Worm (Caenorhabditis elegans) whole organism, young adult: Measurements from ENCODE around the gene ZC250.2.
"Not testable (repeated sequence)": the region's sequence is repeated elsewhere in the genome, so short reads cannot be mapped to it uniquely, and the experiment has no call there.

Experiments used
- C06A6.2 ChIP-seq: fragments of 200-800 bp; sonication (Bioruptor generic); conservative IDR thresholded peaks from 2 replicates; pipeline ENCODE4 v1.3.6; 2022; ENCODE audit warnings: missing genetic modification characterization, missing compliant biosample characterization
- C17E4.6 ChIP-seq: fragments of 200-800 bp; sonication (Bioruptor generic); IDR thresholded peaks from 2 replicates; pipeline ENCODE4 v1.3.6; 2022; ENCODE audit warnings: missing genetic modification reagents, missing genetic modification characterization, missing compliant biosample characterization
- D2030.7 ChIP-seq: fragments of 200-800 bp; sonication (Bioruptor generic); IDR thresholded peaks from 2 replicates; pipeline ENCODE4 v1.3.6; 2022; ENCODE audit warnings: missing genetic modification reagents, missing genetic modification characterization, missing compliant biosample characterization
- F39B2.1 ChIP-seq: fragments of 200-800 bp; sonication (Bioruptor generic); IDR thresholded peaks from 2 replicates; pipeline ENCODE4 v1.3.6; 2022; ENCODE audit warnings: missing genetic modification reagents, missing genetic modification characterization, missing compliant biosample characterization
- F49E8.2 ChIP-seq: sonication (generic microtip); optimal IDR thresholded peaks from 3 replicates; lab custom pipeline; 2017; ENCODE audit warnings: missing genetic modification characterization, mild to moderate bottlenecking, missing compliant biosample characterization, antibody characterized with exemption, moderate library complexity; ENCODE audit not compliant: insufficient read depth
- K11D2.4 ChIP-seq: fragments of 200-800 bp; sonication (Bioruptor generic); IDR thresholded peaks from 2 replicates; pipeline ENCODE4 v1.3.6; 2022; ENCODE audit warnings: missing genetic modification reagents, missing genetic modification characterization, missing compliant biosample characterization
- Y53G8AR.9 ChIP-seq: fragments of 200-800 bp; sonication (Bioruptor generic); conservative IDR thresholded peaks from 2 replicates; pipeline ENCODE4 v1.3.6; 2022; ENCODE audit warnings: missing genetic modification reagents, missing genetic modification characterization, missing compliant biosample characterization
- Y56A3A.18 ChIP-seq: fragments of 200-800 bp; sonication (Bioruptor generic); IDR thresholded peaks from 2 replicates; pipeline ENCODE4 v1.3.6; 2022; ENCODE audit warnings: missing genetic modification reagents, missing genetic modification characterization, missing compliant biosample characterization
- Y79H2A.3 ChIP-seq: fragments of 200-800 bp; sonication (Bioruptor generic); conservative IDR thresholded peaks from 2 replicates; pipeline ENCODE4 v1.3.6; 2022; ENCODE audit warnings: missing genetic modification reagents, missing genetic modification characterization, missing compliant biosample characterization
- Y95B8A.8 ChIP-seq: fragments of 200-800 bp; sonication (Bioruptor generic); IDR thresholded peaks from 2 replicates; pipeline ENCODE4 v1.3.6; 2022; ENCODE audit warnings: missing genetic modification reagents, missing genetic modification characterization, missing compliant biosample characterization
- ZK185.1 ChIP-seq: sonication (generic microtip); optimal IDR thresholded peaks from 2 replicates; lab custom pipeline; 2016; ENCODE audit warnings: mild to moderate bottlenecking, missing genetic modification characterization, missing compliant biosample characterization; ENCODE audit not compliant: poor library complexity, severe bottlenecking
- aptf-2 ChIP-seq: fragments of 200-800 bp; sonication (Bioruptor generic); conservative IDR thresholded peaks from 2 replicates; pipeline ENCODE4 v1.3.6; 2022; ENCODE audit warnings: missing genetic modification reagents, missing genetic modification characterization, missing compliant biosample characterization
- attf-3 ChIP-seq: fragments of 200-800 bp; sonication (Bioruptor generic); conservative IDR thresholded peaks from 2 replicates; pipeline ENCODE4 v1.3.6; 2022; ENCODE audit warnings: missing genetic modification reagents, missing genetic modification characterization, missing compliant biosample characterization
- attf-5 ChIP-seq: fragments of 200-800 bp; sonication (Bioruptor generic); optimal IDR thresholded peaks from 2 replicates; lab custom pipeline; 2018; ENCODE audit warnings: mild to moderate bottlenecking, missing genetic modification characterization, missing compliant biosample characterization
- cebp-1 ChIP-seq, 2 experiments: fragments of 200-800 bp in 1 of 2; sonication (Bioruptor generic) in 1 of 2; sonication (generic microtip) in 1 of 2; IDR thresholded peaks in 1 of 2; optimal IDR thresholded peaks in 1 of 2; 2 replicates each; pipeline versions ENCODE4 v1.3.6 to Lab custom; 2017 to 2022; ENCODE audit warnings: missing compliant biosample characterization in 2 of 2, missing genetic modification characterization in 2 of 2, mild to moderate bottlenecking in 1 of 2, missing genetic modification reagents in 1 of 2, moderate library complexity in 1 of 2
- cebp-2 ChIP-seq: fragments of 200-800 bp; sonication (Bioruptor generic); IDR thresholded peaks from 2 replicates; pipeline ENCODE4 v1.3.6; 2022; ENCODE audit warnings: missing genetic modification characterization, missing compliant biosample characterization
- ceh-100 ChIP-seq: fragments of 200-800 bp; sonication (Bioruptor generic); IDR thresholded peaks from 2 replicates; pipeline ENCODE4 v1.3.6; 2022; ENCODE audit warnings: missing genetic modification reagents, missing genetic modification characterization, missing compliant biosample characterization
- ceh-40 ChIP-seq: fragments of 200-800 bp; sonication (Bioruptor generic); IDR thresholded peaks from 2 replicates; pipeline ENCODE4 v1.3.6; 2022; ENCODE audit warnings: missing genetic modification characterization, missing compliant biosample characterization
- ceh-58 ChIP-seq: fragments of 200-800 bp; sonication (Bioruptor generic); IDR thresholded peaks from 2 replicates; pipeline ENCODE4 v1.3.6; 2022; ENCODE audit warnings: missing genetic modification characterization, missing compliant biosample characterization
- ceh-91 ChIP-seq: fragments of 200-800 bp; sonication (Bioruptor generic); IDR thresholded peaks from 2 replicates; pipeline ENCODE4 v1.3.6; 2022; ENCODE audit warnings: missing genetic modification reagents, missing genetic modification characterization, missing compliant biosample characterization
- dox-1 ChIP-seq: fragments of 200-800 bp; sonication (Bioruptor generic); IDR thresholded peaks from 2 replicates; pipeline ENCODE4 v1.3.6; 2022; ENCODE audit warnings: missing genetic modification reagents, missing genetic modification characterization, missing compliant biosample characterization
- efl-1 ChIP-seq: fragments of 150-350 bp; optimal IDR thresholded peaks from 2 replicates; lab custom pipeline; 2014; ENCODE audit warnings: missing biosample characterization, missing genetic modification reagents, missing genetic modification characterization
- egl-44 ChIP-seq: fragments of 200-800 bp; sonication (Bioruptor generic); IDR thresholded peaks from 2 replicates; pipeline ENCODE4 v1.3.6; 2022; ENCODE audit warnings: missing genetic modification reagents, missing genetic modification characterization, missing compliant biosample characterization
- egrh-3 ChIP-seq: fragments of 200-800 bp; sonication (Bioruptor generic); IDR thresholded peaks from 2 replicates; pipeline ENCODE4 v1.3.6; 2022; ENCODE audit warnings: missing genetic modification reagents, missing genetic modification characterization, missing compliant biosample characterization
- hmg-1.2 ChIP-seq: fragments of 200-800 bp; sonication (Bioruptor generic); IDR thresholded peaks from 2 replicates; pipeline ENCODE4 v1.3.6; 2022; ENCODE audit warnings: missing genetic modification reagents, missing genetic modification characterization, missing compliant biosample characterization
- hmg-20 ChIP-seq: fragments of 200-800 bp; sonication (Bioruptor generic); IDR thresholded peaks from 2 replicates; pipeline ENCODE4 v1.3.6; 2022; ENCODE audit warnings: missing genetic modification reagents, missing genetic modification characterization, missing compliant biosample characterization
- let-526 ChIP-seq: fragments of 200-800 bp; sonication (Bioruptor generic); IDR thresholded peaks from 2 replicates; pipeline ENCODE4 v1.3.6; 2022; ENCODE audit warnings: missing genetic modification reagents, missing genetic modification characterization, missing compliant biosample characterization
- lin-26 ChIP-seq: fragments of 200-800 bp; sonication (Bioruptor generic); IDR thresholded peaks from 2 replicates; pipeline ENCODE4 v1.3.6; 2022; ENCODE audit warnings: missing genetic modification reagents, missing genetic modification characterization, missing compliant biosample characterization
- lin-40 ChIP-seq: sonication (generic microtip); optimal IDR thresholded peaks from 2 replicates; lab custom pipeline; 2016; ENCODE audit warnings: missing genetic modification characterization, mild to moderate bottlenecking, missing compliant biosample characterization, missing genotype, missing genetic modification reagents
- lin-54 ChIP-seq: fragments of 200-800 bp; sonication (Bioruptor generic); optimal IDR thresholded peaks from 2 replicates; lab custom pipeline; 2018; ENCODE audit warnings: mild to moderate bottlenecking, missing genetic modification characterization, missing compliant biosample characterization
- lir-1 ChIP-seq: fragments of 200-800 bp; sonication (Bioruptor generic); conservative IDR thresholded peaks from 2 replicates; pipeline ENCODE4 v1.3.6; 2022; ENCODE audit warnings: missing genetic modification reagents, missing genetic modification characterization, missing compliant biosample characterization
- lsl-1 ChIP-seq: fragments of 200-800 bp; sonication (Bioruptor generic); optimal IDR thresholded peaks from 2 replicates; lab custom pipeline; 2018; ENCODE audit warnings: mild to moderate bottlenecking, missing genetic modification characterization, moderate library complexity, missing compliant biosample characterization
- madf-3 ChIP-seq: fragments of 200-800 bp; sonication (Bioruptor generic); IDR thresholded peaks from 2 replicates; pipeline ENCODE4 v1.3.6; 2022; ENCODE audit warnings: missing genetic modification reagents, missing genetic modification characterization, missing compliant biosample characterization
- madf-8 ChIP-seq: fragments of 200-800 bp; sonication (Bioruptor generic); conservative IDR thresholded peaks from 2 replicates; pipeline ENCODE4 v1.3.6; 2022; ENCODE audit warnings: missing genetic modification reagents, missing genetic modification characterization, missing compliant biosample characterization
- nfyb-1 ChIP-seq: fragments of 200-800 bp; sonication (Bioruptor generic); IDR thresholded peaks from 2 replicates; pipeline ENCODE4 v1.3.6; 2022; ENCODE audit warnings: missing genetic modification reagents, missing genetic modification characterization, missing compliant biosample characterization
- pbrm-1 ChIP-seq: fragments of 200-800 bp; sonication (Bioruptor generic); IDR thresholded peaks from 2 replicates; pipeline ENCODE4 v1.3.6; 2022; ENCODE audit warnings: missing genetic modification reagents, missing genetic modification characterization, missing compliant biosample characterization
- sea-2 ChIP-seq: fragments of 200-800 bp; sonication (Bioruptor generic); IDR thresholded peaks from 2 replicates; pipeline ENCODE4 v1.3.6; 2022; ENCODE audit warnings: missing genetic modification characterization, missing compliant biosample characterization
- snpc-3.4 ChIP-seq: sonication (generic microtip); optimal IDR thresholded peaks from 2 replicates; lab custom pipeline; 2017; ENCODE audit warnings: missing genetic modification characterization, mild to moderate bottlenecking, missing compliant biosample characterization, antibody characterized with exemption, moderate library complexity, missing genotype, missing genetic modification reagents
- snpc-4 ChIP-seq, 5 experiments: fragments of 150-350 bp in 1 of 5; sonication (generic microtip) in 4 of 5; optimal IDR thresholded peaks; 2 replicates each; lab custom pipeline; 2014 to 2018; ENCODE audit warnings: missing genetic modification characterization in 5 of 5, missing biosample characterization in 3 of 5, antibody characterized with exemption in 2 of 5, mild to moderate bottlenecking in 2 of 5, missing compliant biosample characterization in 2 of 5, missing genotype in 2 of 5, moderate library complexity in 2 of 5, missing genetic modification reagents in 1 of 5
- tbp1 ChIP-seq: fragments of 200-800 bp; sonication (Bioruptor generic); optimal IDR thresholded peaks from 2 replicates; lab custom pipeline; 2018; ENCODE audit warnings: mild to moderate bottlenecking, missing genetic modification characterization, missing compliant biosample characterization
- tlf-1 ChIP-seq: fragments of 200-800 bp; sonication (Bioruptor generic); optimal IDR thresholded peaks from 2 replicates; lab custom pipeline; 2018; ENCODE audit warnings: mild to moderate bottlenecking, missing genetic modification characterization, missing compliant biosample characterization
- xnd-1 ChIP-seq: sonication (generic microtip); optimal IDR thresholded peaks from 2 replicates; lab custom pipeline; 2016; ENCODE audit warnings: missing genotype, missing genetic modification reagents, missing genetic modification characterization, missing compliant biosample characterization
- ztf-25 ChIP-seq: fragments of 200-800 bp; sonication (Bioruptor generic); IDR thresholded peaks from 2 replicates; pipeline ENCODE4 v1.3.6; 2022; ENCODE audit warnings: missing genetic modification reagents, missing genetic modification characterization, missing compliant biosample characterization
- ztf-6 ChIP-seq: fragments of 200-800 bp; sonication (Bioruptor generic); IDR thresholded peaks from 2 replicates; pipeline ENCODE4 v1.3.6; 2022; ENCODE audit warnings: missing genetic modification reagents, missing genetic modification characterization, missing compliant biosample characterization

The ZC250.2 gene

ce11 chrV:5776941-5777340 lies 15.2 kb upstream of the ZC250.2 start, which contains the start of gene F44E7.4 (continued):
- TF ChIP-seq efl-1 = peak; percentile 63
- TF ChIP-seq snpc-4 (GFP tag; optimal IDR thresholded peaks at IDR 0.05; lab: Kevin White, UChicago) = not testable (repeated sequence)
- peak in 3 of 4 experiments; percentile 15 to 37 (median 26) for TF ChIP-seq snpc-4 (tag; optimal IDR thresholded peaks at IDR 0.05; lab: Kevin White, UChicago)
- peak; percentile 95 for TF ChIP-seq nfyb-1
- peak; percentile 98 for TF ChIP-seq dox-1
- TF ChIP-seq hmg-1.2 (GFP tag; lab: Robert Waterston, UW) = peak; percentile 96
- peak; percentile 88 for TF ChIP-seq Y79H2A.3 (GFP tag; lab: Robert Waterston, UW)
- 0 out of 2 replicates have a peak, but pooled peaks have one; percentile 40 for TF ChIP-seq ceh-40 (GFP tag; lab: Robert Waterston, UW)
- 0 out of 2 replicates have a peak, but pooled peaks have one; percentile 25 for TF ChIP-seq sea-2 (GFP tag; lab: Robert Waterston, UW)
- TF ChIP-seq cebp-1 (GFP tag; IDR thresholded peaks at IDR 0.05; lab: Robert Waterston, UW) = peak; percentile 88
- peak; percentile 52 for TF ChIP-seq cebp-1 (tag; optimal IDR thresholded peaks at IDR 0.05; lab: Kevin White, UChicago)
- peak; percentile 77 for TF ChIP-seq ztf-25 (GFP tag; lab: Robert Waterston, UW)
- peak; percentile 89 for TF ChIP-seq C17E4.6 (GFP tag; lab: Robert Waterston, UW)
- peak; percentile 86 for TF ChIP-seq madf-8 (GFP tag; lab: Robert Waterston, UW)
- TF ChIP-seq D2030.7 (GFP tag; lab: Robert Waterston, UW) = peak; percentile 99
- TF ChIP-seq Y53G8AR.9 (GFP tag; lab: Robert Waterston, UW) = peak; percentile 94
- peak; percentile 76; the same call in 1 of the 2 replicates for TF ChIP-seq Y56A3A.18
- TF ChIP-seq attf-5 (GFP tag; lab: Kevin White, UChicago) = peak; percentile 37
- TF ChIP-seq ZK185.1 (tag; lab: Kevin White, UChicago) = peak; percentile 6
- peak; percentile 93 for TF ChIP-seq ceh-91 (GFP tag; lab: Robert Waterston, UW)
- peak; percentile 43 for TF ChIP-seq lin-40 (tag; lab: Kevin White, UChicago)
- TF ChIP-seq Y95B8A.8 (GFP tag; lab: Robert Waterston, UW) = peak; percentile 95
- TF ChIP-seq snpc-3.4 (tag; lab: Kevin White, UChicago) = peak; percentile 29
- TF ChIP-seq tbp1 (GFP tag; lab: Kevin White, UChicago) = peak; percentile 49
- peak; percentile 12 for TF ChIP-seq tlf-1 (GFP tag; lab: Kevin White, UChicago)
- peak; percentile 85 for TF ChIP-seq egrh-3 (GFP tag; lab: Robert Waterston, UW)
- TF ChIP-seq ztf-6 (GFP tag; lab: Robert Waterston, UW) = peak; percentile 85
- TF ChIP-seq pbrm-1 (GFP tag; lab: Robert Waterston, UW) = peak; percentile 94
- TF ChIP-seq madf-3 (GFP tag; lab: Robert Waterston, UW) = peak; percentile 91
- 0 out of 2 replicates have a peak, but pooled peaks have one; percentile 12 for TF ChIP-seq lir-1 (GFP tag; lab: Robert Waterston, UW)
- peak; percentile 84; the same call in 1 of the 2 replicates for TF ChIP-seq cebp-2 (GFP tag; lab: Robert Waterston, UW)
- peak; percentile 99 for TF ChIP-seq C06A6.2
- TF ChIP-seq attf-3 (GFP tag; lab: Robert Waterston, UW) = peak; percentile 82
- peak; percentile 69; the same call in 1 of the 2 replicates for TF ChIP-seq hmg-20
- peak; percentile 64 for TF ChIP-seq lsl-1 (GFP tag; lab: Kevin White, UChicago)
- TF ChIP-seq K11D2.4 (GFP tag; lab: Robert Waterston, UW) = peak; percentile 83
- TF ChIP-seq let-526 (GFP tag; lab: Robert Waterston, UW) = peak; percentile 92
- peak; percentile 85 for TF ChIP-seq egl-44
- peak; percentile 86 for TF ChIP-seq lin-26
- TF ChIP-seq ceh-100 (GFP tag; lab: Robert Waterston, UW) = peak; percentile 96
- TF ChIP-seq aptf-2 = peak; percentile 65; the same call in 1 of the 2 replicates
- 0 out of 2 replicates have a peak, but pooled peaks have one; percentile 10 for TF ChIP-seq ceh-58 (GFP tag; lab: Robert Waterston, UW)
- TF ChIP-seq xnd-1 (tag; lab: Kevin White, UChicago) = peak; percentile 45
- peak; percentile 56 for TF ChIP-seq lin-54
- peak; percentile 56 for TF ChIP-seq F49E8.2 (tag; lab: Kevin White, UChicago)
- TF ChIP-seq F39B2.1 (GFP tag; lab: Robert Waterston, UW) = peak; percentile 71; the same call in 1 of the 2 replicates
- TF ChIP-seq, all 124 proteins: peak for 60; not testable (repeated sequence) for 64
